Fruit fly (Drosophila melanogaster) whole organism, adult: ENCODE data around the gene cdi.

ENCODE experiments used
- CG11617 ChIP-seq: fragments of 200-800 bp; sonication (Bioruptor generic); optimal IDR thresholded peaks from 2 replicates; lab custom pipeline; 2017; ENCODE audit warnings: mild to moderate bottlenecking, missing biosample characterization, missing genetic modification reagents, missing genetic modification characterization
- CG12768 ChIP-seq: fragments of 200-800 bp; sonication (Bioruptor generic); optimal IDR thresholded peaks from 2 replicates; lab custom pipeline; 2017; ENCODE audit warnings: missing biosample characterization, missing genetic modification characterization, mild to moderate bottlenecking, moderate library complexity, missing genetic modification reagents
- CG14711 ChIP-seq: fragments of 200-800 bp; sonication (Bioruptor generic); optimal IDR thresholded peaks from 2 replicates; lab custom pipeline; 2018; ENCODE audit warnings: missing biosample characterization, mild to moderate bottlenecking, missing genetic modification characterization, moderate library complexity
- CG1620 ChIP-seq: fragments of 200-800 bp; sonication (Bioruptor generic); optimal IDR thresholded peaks from 2 replicates; lab custom pipeline; 2016; ENCODE audit warnings: missing biosample characterization, missing genetic modification characterization
- CG33017 ChIP-seq: fragments of 200-800 bp; sonication (Bioruptor generic); optimal IDR thresholded peaks from 2 replicates; lab custom pipeline; 2018; ENCODE audit warnings: missing biosample characterization, mild to moderate bottlenecking, missing genetic modification characterization, moderate library complexity
- CG5204 ChIP-seq: fragments of 200-800 bp; sonication (Bioruptor generic); optimal IDR thresholded peaks from 2 replicates; lab custom pipeline; 2016; ENCODE audit warnings: missing biosample characterization, missing genetic modification characterization
- CG7045 ChIP-seq: fragments of 200-800 bp; sonication (Bioruptor generic); optimal IDR thresholded peaks from 2 replicates; lab custom pipeline; 2017; ENCODE audit warnings: missing biosample characterization, mild to moderate bottlenecking, missing genetic modification characterization
- CG7101 ChIP-seq: fragments of 200-800 bp; sonication (Bioruptor generic); optimal IDR thresholded peaks from 2 replicates; lab custom pipeline; 2018; ENCODE audit warnings: missing biosample characterization, mild to moderate bottlenecking, missing genetic modification characterization, moderate library complexity
- Clk ChIP-seq: fragments of 200-800 bp; sonication (Bioruptor generic); optimal IDR thresholded peaks from 2 replicates; lab custom pipeline; 2017; ENCODE audit warnings: missing biosample characterization, missing genetic modification characterization
- Crg-1 ChIP-seq: fragments of 200-800 bp; sonication (Bioruptor generic); optimal IDR thresholded peaks from 2 replicates; lab custom pipeline; 2016; ENCODE audit warnings: missing biosample characterization, missing genetic modification characterization
- Hr96 ChIP-seq: fragments of 200-800 bp; sonication (Bioruptor generic); optimal IDR thresholded peaks from 2 replicates; lab custom pipeline; 2016; ENCODE audit warnings: missing biosample characterization, missing genetic modification characterization
- Mnt ChIP-seq: fragments of 200-800 bp; sonication (Bioruptor generic); optimal IDR thresholded peaks from 2 replicates; lab custom pipeline; 2016; ENCODE audit warnings: missing biosample characterization, mild to moderate bottlenecking, missing genetic modification characterization
- bab1 ChIP-seq: fragments of 200-800 bp; sonication (Bioruptor generic); optimal IDR thresholded peaks from 3 replicates; lab custom pipeline; 2019; ENCODE audit warnings: missing biosample characterization, mild to moderate bottlenecking, missing genetic modification characterization, moderate library complexity
- cic ChIP-seq: fragments of 200-800 bp; sonication (Bioruptor generic); optimal IDR thresholded peaks from 2 replicates; lab custom pipeline; 2017; ENCODE audit warnings: missing biosample characterization, mild to moderate bottlenecking, missing genetic modification characterization, moderate library complexity
- cnc ChIP-seq, 2 experiments: fragments of >200 bp; optimal IDR thresholded peaks; 2 replicates each; lab custom pipeline; 2017
- kay ChIP-seq: fragments of 200-800 bp; sonication (Bioruptor generic); peaks from one replicate; lab custom pipeline; 2016; ENCODE audit warnings: missing biosample characterization, missing genetic modification characterization, borderline replicate concordance
- ovo ChIP-seq: fragments of 200-800 bp; sonication (Bioruptor generic); optimal IDR thresholded peaks from 2 replicates; lab custom pipeline; 2016; ENCODE audit warnings: missing biosample characterization, missing genetic modification characterization
- pad ChIP-seq: fragments of 200-800 bp; sonication (Bioruptor generic); optimal IDR thresholded peaks from 3 replicates; lab custom pipeline; 2017; ENCODE audit warnings: missing biosample characterization, missing genetic modification characterization, mild to moderate bottlenecking, moderate library complexity, missing genetic modification reagents
- tj ChIP-seq: fragments of 200-800 bp; sonication (Bioruptor generic); optimal IDR thresholded peaks from 3 replicates; lab custom pipeline; 2017; ENCODE audit warnings: missing biosample characterization, mild to moderate bottlenecking, missing genetic modification characterization, moderate library complexity
- toe ChIP-seq: fragments of 200-800 bp; sonication (Bioruptor generic); optimal IDR thresholded peaks from 2 replicates; lab custom pipeline; 2016; ENCODE audit warnings: missing biosample characterization, missing genetic modification characterization

Gene cdi

dm6 chr3R:19027165-19027564 lies 66.9 kb downstream of the cdi start, which contains the start of gene NP15.6:
TSS of gene NP15.6 (plus strand) at chr3R:19027368.
- TF ChIP-seq toe (GFP tag; lab: Kevin White, UChicago) (no peak), CG11617 (GFP tag; lab: Kevin White, UChicago) (no peak), Hr96 (no peak), CG12768 (GFP tag; lab: Kevin White, UChicago) (no peak), Clk (GFP tag; lab: Kevin White, UChicago) (no peak), bab1 (GFP tag; lab: Kevin White, UChicago) (no peak), CG7101 (no peak), CG7045 (GFP tag; lab: Kevin White, UChicago) (no peak), kay (GFP tag; lab: Kevin White, UChicago) (no peak), CG1620 (GFP tag; lab: Kevin White, UChicago) (no peak), cnc (optimal IDR thresholded peaks at IDR 0.05; lab: Kevin White, UChicago) (no peak), cic (GFP tag; lab: Kevin White, UChicago) (no peak), Mnt (GFP tag; lab: Kevin White, UChicago) (no peak), tj (GFP tag; lab: Kevin White, UChicago) (no peak)

- TF ChIP-seq kay (GFP tag; lab: Kevin White, UChicago), result no peak
- no peak for TF ChIP-seq pad (GFP tag; lab: Kevin White, UChicago)
- TF ChIP-seq CG12768 (GFP tag; lab: Kevin White, UChicago), result no peak
- TF ChIP-seq Clk (GFP tag; lab: Kevin White, UChicago), result no peak
Measured at dm6 chr3R:19024761-19025160, 69.3 kb downstream of the cdi start, which contains the start of gene CG14285. TSS of gene CG14285 (plus strand) at chr3R:19025099.

dm6 chr3R:19023862-19024261 lies 70.2 kb downstream of the cdi start, which contains the start of the genes CG6005 and CG14286:
TSS of gene CG6005 (minus strand) at chr3R:19024030.
TSS of gene CG14286 (plus strand) at chr3R:19024092.
- TF ChIP-seq cic (GFP tag; lab: Kevin White, UChicago) (no peak), CG5204 (GFP tag; lab: Kevin White, UChicago) (no peak), Clk (GFP tag; lab: Kevin White, UChicago) (no peak), Hr96 (peak; percentile 33), CG33017 (tag; lab: Kevin White, UChicago) (no peak), cnc (optimal IDR thresholded peaks at IDR 0.05; lab: Kevin White, UChicago) (no peak), Mnt (GFP tag; lab: Kevin White, UChicago) (peak; percentile 70), bab1 (GFP tag; lab: Kevin White, UChicago) (peak; percentile 18), CG12768 (GFP tag; lab: Kevin White, UChicago) (no peak), ovo (GFP tag; lab: Kevin White, UChicago) (peak; percentile 23), toe (GFP tag; lab: Kevin White, UChicago) (no peak), CG7101 (peak; percentile 30), kay (GFP tag; lab: Kevin White, UChicago) (no peak), CG7045 (GFP tag; lab: Kevin White, UChicago) (no peak), tj (GFP tag; lab: Kevin White, UChicago) (peak; percentile 51), CG11617 (GFP tag; lab: Kevin White, UChicago) (peak; percentile 25), pad (GFP tag; lab: Kevin White, UChicago) (no peak), CG1620 (GFP tag; lab: Kevin White, UChicago) (peak; percentile 77), CG14711 (tag; lab: Kevin White, UChicago) (peak; percentile 3), Crg-1 (GFP tag; lab: Kevin White, UChicago) (peak; percentile 29)

dm6 chr3R:19017318-19018043 lies 76.6 kb downstream of the cdi start:
- TF ChIP-seq CG7045 (GFP tag; lab: Kevin White, UChicago) (no peak), pad (GFP tag; lab: Kevin White, UChicago) (peak; percentile 82), CG14711 (tag; lab: Kevin White, UChicago) (no peak), Clk (GFP tag; lab: Kevin White, UChicago) (no peak), kay (GFP tag; lab: Kevin White, UChicago) (no peak), Crg-1 (GFP tag; lab: Kevin White, UChicago) (no peak), Mnt (GFP tag; lab: Kevin White, UChicago) (no peak), CG5204 (GFP tag; lab: Kevin White, UChicago) (no peak), cic (GFP tag; lab: Kevin White, UChicago) (peak; percentile 13), cnc (optimal IDR thresholded peaks at IDR 0.05; lab: Kevin White, UChicago) (no peak), bab1 (GFP tag; lab: Kevin White, UChicago) (no peak), CG12768 (GFP tag; lab: Kevin White, UChicago) (no peak), CG11617 (GFP tag; lab: Kevin White, UChicago) (no peak), toe (GFP tag; lab: Kevin White, UChicago) (no peak)

dm6 chr3R:19015423-19015810 lies 78.7 kb downstream of the cdi start:
- TF ChIP-seq Crg-1 (GFP tag; lab: Kevin White, UChicago), result no peak
- TF ChIP-seq CG7101, result no peak
- TF ChIP-seq CG33017 (tag; lab: Kevin White, UChicago), result no peak
- TF ChIP-seq Hr96, result no peak
- TF ChIP-seq CG14711 (tag; lab: Kevin White, UChicago), result no peak
- no peak for TF ChIP-seq CG12768 (GFP tag; lab: Kevin White, UChicago)
- no peak for TF ChIP-seq CG11617 (GFP tag; lab: Kevin White, UChicago)
- TF ChIP-seq cic (GFP tag; lab: Kevin White, UChicago), result no peak
- no peak for TF ChIP-seq CG7045 (GFP tag; lab: Kevin White, UChicago)
- TF ChIP-seq kay (GFP tag; lab: Kevin White, UChicago), result no peak
- no peak for TF ChIP-seq cnc (optimal IDR thresholded peaks at IDR 0.05; lab: Kevin White, UChicago)
- TF ChIP-seq toe (GFP tag; lab: Kevin White, UChicago), result no peak
- TF ChIP-seq CG5204 (GFP tag; lab: Kevin White, UChicago), result no peak
- TF ChIP-seq Clk (GFP tag; lab: Kevin White, UChicago), result no peak
- no peak for TF ChIP-seq bab1 (GFP tag; lab: Kevin White, UChicago)
- TF ChIP-seq CG1620 (GFP tag; lab: Kevin White, UChicago), result no peak
